Worm (Caenorhabditis elegans) whole organism, midembryonic: ENCODE results near the gene wht-7.

Experiments used
- T22C8.4 ChIP-seq: fragments of 200-800 bp; sonication (Bioruptor generic); IDR thresholded peaks from 2 replicates; pipeline ENCODE4 v1.3.6; 2022; ENCODE audit warnings: missing genetic modification characterization, missing compliant biosample characterization
- cog-1 ChIP-seq: sonication (generic microtip); optimal IDR thresholded peaks from 2 replicates; lab custom pipeline; 2016; ENCODE audit warnings: missing genetic modification characterization, missing compliant biosample characterization
- flt-1 ChIP-seq: fragments of 200-800 bp; sonication (Bioruptor generic); IDR thresholded peaks from 2 replicates; pipeline ENCODE4 v1.3.6; 2022; ENCODE audit warnings: missing genetic modification characterization, missing compliant biosample characterization
- klf-2 ChIP-seq: fragments of 200-800 bp; sonication (Bioruptor generic); conservative IDR thresholded peaks from 2 replicates; pipeline ENCODE4 v1.3.6; 2022; ENCODE audit warnings: missing genetic modification reagents, missing genetic modification characterization, missing compliant biosample characterization
- med-1 ChIP-seq: sonication (generic microtip); optimal IDR thresholded peaks from 2 replicates; lab custom pipeline; 2017; ENCODE audit warnings: missing genetic modification characterization, mild to moderate bottlenecking, missing compliant biosample characterization, antibody characterized with exemption, missing genetic modification reagents; ENCODE audit not compliant: insufficient read depth
- ref-1 ChIP-seq: fragments of 200-800 bp; sonication (Bioruptor generic); conservative IDR thresholded peaks from 2 replicates; pipeline ENCODE4 v1.3.6; 2022; ENCODE audit warnings: missing genetic modification reagents, missing genetic modification characterization, missing compliant biosample characterization
- tab-1 ChIP-seq: fragments of 200-800 bp; sonication (Bioruptor generic); IDR thresholded peaks from 2 replicates; pipeline ENCODE4 v1.3.6; 2022; ENCODE audit warnings: missing genetic modification characterization, missing compliant biosample characterization
- ztf-23 ChIP-seq: fragments of 200-800 bp; sonication (Bioruptor generic); IDR thresholded peaks from 2 replicates; pipeline ENCODE4 v1.3.6; 2022; ENCODE audit warnings: missing genetic modification reagents, missing genetic modification characterization, missing compliant biosample characterization
- ztf-29 ChIP-seq: fragments of 200-800 bp; sonication (Bioruptor generic); IDR thresholded peaks from 2 replicates; pipeline ENCODE4 v1.3.6; 2022; ENCODE audit warnings: missing genetic modification reagents, missing genetic modification characterization, missing compliant biosample characterization

Gene wht-7

DNA sequence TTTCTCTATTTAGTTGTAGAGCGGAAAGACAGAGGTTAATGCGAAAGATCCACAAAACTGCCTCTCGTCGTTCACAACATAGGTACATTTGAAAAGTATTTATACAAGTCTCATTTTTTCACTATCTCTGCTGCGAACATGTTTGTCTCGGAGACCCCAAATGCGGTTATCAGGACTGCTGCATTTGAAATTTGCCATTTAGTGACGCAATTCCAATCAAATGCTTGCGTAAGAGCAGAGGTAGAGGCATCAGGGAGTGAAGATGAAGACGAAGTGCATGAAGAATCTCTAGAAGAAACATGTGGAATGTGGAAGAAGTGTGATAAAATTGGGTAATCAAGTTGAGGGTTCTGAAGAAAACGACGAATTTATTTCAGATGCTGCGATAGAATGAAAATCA, 15.3 kb downstream of the wht-7 start:
- no peak for TF ChIP-seq med-1
- TF ChIP-seq klf-2 (GFP tag; lab: Robert Waterston, UW) = no peak
- no peak for TF ChIP-seq flt-1 (GFP tag; lab: Robert Waterston, UW)
- TF ChIP-seq ref-1 (GFP tag; lab: Robert Waterston, UW) = no peak
- no peak for TF ChIP-seq ztf-29 (GFP tag; lab: Robert Waterston, UW)

DNA sequence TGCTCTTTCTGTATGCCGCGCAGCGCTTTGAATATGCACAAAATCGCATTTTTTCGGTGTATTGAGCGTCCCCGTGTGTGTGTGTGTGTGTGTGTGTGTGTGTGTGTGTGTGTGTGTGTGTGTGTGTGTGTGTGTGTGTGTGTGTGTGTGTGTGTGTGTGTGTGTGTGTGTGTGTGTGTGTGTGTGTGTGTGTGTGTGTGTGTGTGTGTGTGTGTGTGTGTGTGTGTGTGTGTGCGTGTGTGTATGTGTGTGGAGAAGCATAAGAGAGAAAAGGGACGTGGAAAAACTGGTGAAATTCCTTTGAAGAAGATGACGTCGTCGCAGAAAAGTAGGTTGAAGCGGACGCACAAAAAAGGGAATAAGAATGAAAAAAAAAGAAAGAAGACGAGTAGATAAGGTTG, 16.0 kb downstream of the wht-7 start:
- 0 out of 2 replicates have a peak, but pooled peaks have one; percentile 6 for TF ChIP-seq flt-1 (GFP tag; lab: Robert Waterston, UW)

DNA sequence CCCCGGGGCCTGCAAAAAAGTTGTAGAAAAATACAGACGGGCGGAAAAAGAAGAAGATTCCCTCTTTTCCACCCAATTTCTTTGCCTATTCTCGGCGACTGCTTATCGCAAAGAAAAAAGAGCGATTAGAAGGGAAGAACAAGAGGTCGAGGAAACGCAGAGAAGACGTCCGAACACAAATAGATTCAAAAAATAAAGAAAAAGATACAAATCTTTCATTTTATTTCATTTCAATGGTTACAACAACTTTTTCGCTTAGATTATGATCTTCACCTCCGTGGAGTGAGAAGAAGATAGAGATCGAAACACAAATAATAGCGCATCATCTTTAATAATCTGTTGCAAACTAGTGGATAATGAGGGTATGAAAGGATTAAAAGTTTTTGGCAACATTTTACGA, 17.3 kb downstream of the wht-7 start:
- TF ChIP-seq T22C8.4 (GFP tag; lab: Robert Waterston, UW) = no peak
- TF ChIP-seq flt-1 (GFP tag; lab: Robert Waterston, UW) = no peak
- TF ChIP-seq klf-2 (GFP tag; lab: Robert Waterston, UW) = no peak
- TF ChIP-seq ztf-23 (GFP tag; lab: Robert Waterston, UW) = no peak
- TF ChIP-seq med-1 = no peak
- TF ChIP-seq cog-1 = no peak
- no peak for TF ChIP-seq ztf-29 (GFP tag; lab: Robert Waterston, UW)
- no peak for TF ChIP-seq tab-1 (GFP tag; lab: Robert Waterston, UW)
- TF ChIP-seq ref-1 (GFP tag; lab: Robert Waterston, UW) = no peak

DNA sequence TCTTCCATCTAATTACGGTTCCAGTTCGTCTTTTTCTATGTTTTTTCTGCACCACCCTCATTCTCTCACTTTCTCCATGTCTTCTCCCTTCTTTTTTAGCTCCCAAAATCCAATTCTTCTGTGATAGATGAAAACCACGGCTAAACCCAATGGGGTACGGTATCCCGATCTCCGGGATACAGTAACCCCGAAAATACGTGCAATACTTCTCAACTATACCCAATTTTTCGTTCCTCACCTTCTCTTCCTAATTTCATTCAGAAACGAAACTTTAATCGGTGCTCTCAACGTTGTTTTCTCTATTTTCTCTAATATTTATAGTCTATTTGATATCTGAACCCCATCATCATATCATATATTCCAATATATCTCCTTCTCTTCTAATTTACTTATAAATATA, 25.8 kb downstream of the wht-7 start:
- TF ChIP-seq flt-1 (GFP tag; lab: Robert Waterston, UW) = 0 out of 2 replicates have a peak, but pooled peaks have one; percentile 35
- no peak for TF ChIP-seq tab-1 (GFP tag; lab: Robert Waterston, UW)

DNA sequence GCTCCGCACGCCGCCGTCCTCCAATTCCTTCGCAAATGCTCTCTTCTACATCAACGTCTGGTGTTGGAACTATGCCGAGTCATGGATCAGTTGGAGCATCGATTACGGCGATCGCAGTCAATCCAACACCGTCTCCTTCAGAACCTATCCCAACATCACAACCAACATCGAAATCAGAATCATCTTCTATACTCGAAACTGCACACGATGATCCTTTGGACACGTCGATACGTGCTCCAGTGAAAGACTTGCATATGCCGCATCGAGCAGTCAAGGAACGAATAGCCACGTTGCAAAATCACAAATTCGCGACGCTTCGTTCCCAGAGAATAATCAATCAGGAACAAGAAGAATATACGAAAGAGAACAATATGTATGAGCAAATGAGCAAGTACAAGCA, 28.4 kb downstream of the wht-7 start:
- TF ChIP-seq med-1 (no peak), cog-1 (no peak), ref-1 (GFP tag; lab: Robert Waterston, UW) (no peak), tab-1 (GFP tag; lab: Robert Waterston, UW) (no peak), ztf-23 (GFP tag; lab: Robert Waterston, UW) (no peak), T22C8.4 (GFP tag; lab: Robert Waterston, UW) (no peak), flt-1 (GFP tag; lab: Robert Waterston, UW) (no peak), klf-2 (GFP tag; lab: Robert Waterston, UW) (no peak), ztf-29 (GFP tag; lab: Robert Waterston, UW) (no peak)

DNA sequence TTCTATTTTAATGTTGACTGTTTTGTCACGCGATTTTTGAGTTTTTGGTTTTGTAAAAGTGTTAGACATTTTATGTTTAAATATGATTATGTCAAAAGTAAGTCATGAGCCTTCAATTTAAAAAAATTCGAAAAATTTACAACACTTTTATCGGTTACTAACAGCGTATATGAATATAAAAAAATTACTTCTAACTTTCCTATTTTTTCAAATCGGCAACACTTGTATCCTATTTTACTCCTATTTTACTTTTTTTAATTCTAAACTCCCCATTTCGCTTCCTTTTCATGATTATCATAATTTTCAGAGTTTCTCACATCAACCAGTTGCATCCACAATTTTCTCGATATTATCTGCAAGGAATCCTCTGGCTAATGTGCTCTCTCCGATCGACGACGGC, 31.1 kb downstream of the wht-7 start, which contains the start of gene kin-18:
Gene kin-18 (plus strand): TSS at position 301 of the 400 bp plus-strand sequence.
- no peak for TF ChIP-seq T22C8.4 (GFP tag; lab: Robert Waterston, UW)
- no peak for TF ChIP-seq klf-2 (GFP tag; lab: Robert Waterston, UW)
- no peak for TF ChIP-seq ztf-23 (GFP tag; lab: Robert Waterston, UW)
- TF ChIP-seq tab-1 (GFP tag; lab: Robert Waterston, UW) = no peak
- TF ChIP-seq med-1 = no peak
- TF ChIP-seq ztf-29 (GFP tag; lab: Robert Waterston, UW) = no peak
- no peak for TF ChIP-seq flt-1 (GFP tag; lab: Robert Waterston, UW)
- no peak for TF ChIP-seq ref-1 (GFP tag; lab: Robert Waterston, UW)
- no peak for TF ChIP-seq cog-1

DNA sequence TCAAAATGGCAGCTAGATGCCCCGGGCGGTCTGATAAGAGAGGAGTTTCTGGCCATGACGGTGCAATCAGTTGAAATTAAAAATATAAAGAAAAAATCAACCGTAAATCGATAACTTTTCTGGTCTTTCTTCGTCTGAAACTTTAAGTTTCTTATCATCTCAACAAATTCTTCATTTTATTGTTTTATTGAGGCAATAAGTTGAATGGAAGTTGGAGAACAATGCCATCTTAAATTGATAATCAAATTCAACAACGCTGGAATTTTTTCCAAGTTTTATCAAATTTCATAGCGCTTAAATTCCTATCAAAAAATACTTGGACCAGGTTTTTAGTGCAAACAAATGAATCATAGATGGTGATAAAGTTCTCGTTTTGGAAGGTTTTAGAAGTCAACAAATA, 32.4 kb downstream of the wht-7 start:
- TF ChIP-seq tab-1 (GFP tag; lab: Robert Waterston, UW) = no peak
- no peak for TF ChIP-seq ref-1 (GFP tag; lab: Robert Waterston, UW)
- TF ChIP-seq med-1 = no peak
- no peak for TF ChIP-seq T22C8.4 (GFP tag; lab: Robert Waterston, UW)
- no peak for TF ChIP-seq flt-1 (GFP tag; lab: Robert Waterston, UW)
- no peak for TF ChIP-seq ztf-29 (GFP tag; lab: Robert Waterston, UW)
- TF ChIP-seq ztf-23 (GFP tag; lab: Robert Waterston, UW) = no peak
- no peak for TF ChIP-seq cog-1
- no peak for TF ChIP-seq klf-2 (GFP tag; lab: Robert Waterston, UW)

DNA sequence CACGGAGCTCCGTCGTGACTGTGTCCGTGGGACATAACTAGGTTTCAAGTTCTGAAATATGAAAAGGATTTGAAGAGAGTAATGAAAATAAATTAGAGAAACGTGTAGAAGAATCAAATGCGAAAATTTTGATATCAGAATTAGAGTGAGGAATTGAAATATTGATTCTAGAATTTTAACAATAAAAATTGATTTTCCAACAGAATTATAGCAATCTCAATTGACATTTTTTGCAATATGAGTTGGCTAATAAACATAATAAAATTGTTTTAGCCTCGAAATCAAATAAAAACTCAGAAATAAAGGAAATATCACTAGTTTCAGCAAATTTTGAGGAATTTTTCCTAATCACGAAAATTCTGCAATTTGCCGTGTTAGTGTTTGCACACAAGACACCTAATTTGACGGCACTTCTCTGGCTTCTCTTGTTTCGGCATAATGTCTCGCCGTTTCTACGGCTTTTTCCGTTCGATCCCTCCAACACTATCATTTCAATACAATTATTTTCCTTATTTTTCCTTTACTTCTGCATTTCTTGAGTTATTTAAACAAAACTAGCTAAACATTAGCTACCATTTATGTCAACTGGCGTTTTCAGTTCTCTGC, 33.0 kb downstream of the wht-7 start, which contains the start of gene nmt-1:
Gene nmt-1 (minus strand): TSS at position 51 of the 606 bp plus-strand sequence.
- TF ChIP-seq ref-1 (GFP tag; lab: Robert Waterston, UW) (no peak), T22C8.4 (GFP tag; lab: Robert Waterston, UW) (no peak), ztf-23 (GFP tag; lab: Robert Waterston, UW) (no peak), klf-2 (GFP tag; lab: Robert Waterston, UW) (no peak), cog-1 (no peak), med-1 (no peak), flt-1 (GFP tag; lab: Robert Waterston, UW) (no peak)

DNA sequence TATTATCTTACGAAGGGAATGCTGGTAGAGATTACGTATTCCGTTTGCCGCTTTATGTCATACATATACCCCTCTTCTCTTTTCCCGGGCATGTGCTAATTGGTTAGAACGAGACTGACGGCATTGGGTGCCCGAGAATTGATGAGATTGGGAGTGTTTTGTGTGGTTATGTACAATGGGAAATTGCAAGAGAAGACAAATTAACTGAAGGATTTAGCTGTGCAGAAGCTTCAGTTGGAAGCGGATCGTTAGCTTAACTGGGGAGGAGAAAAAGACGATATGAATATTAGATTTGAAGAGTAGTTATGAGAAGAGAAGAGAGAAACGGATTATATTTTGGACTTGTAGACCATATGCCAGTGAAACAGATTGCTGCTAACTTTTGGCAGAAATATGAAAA, 39.2 kb downstream of the wht-7 start:
- TF ChIP-seq tab-1 (GFP tag; lab: Robert Waterston, UW) (no peak), klf-2 (GFP tag; lab: Robert Waterston, UW) (no peak), T22C8.4 (GFP tag; lab: Robert Waterston, UW) (no peak), ztf-29 (GFP tag; lab: Robert Waterston, UW) (no peak)

DNA sequence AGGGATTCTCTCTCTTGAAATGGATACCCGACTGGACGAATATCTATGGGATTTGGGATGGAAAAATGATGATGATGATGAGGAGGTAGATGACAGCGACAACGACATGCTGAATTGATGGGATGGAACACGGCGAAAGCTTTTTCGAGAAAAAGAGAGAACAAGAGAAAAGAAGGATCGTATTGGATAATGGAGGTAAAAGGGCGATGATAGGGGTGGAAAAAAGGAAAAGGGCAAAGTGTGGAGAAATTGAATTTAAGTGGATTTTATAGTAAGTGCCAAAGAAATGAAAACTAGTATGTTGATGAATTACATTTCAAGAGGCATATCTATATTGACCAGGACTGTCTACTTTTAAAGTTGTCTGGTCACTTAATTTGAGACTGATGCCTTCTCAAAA, 43.5 kb downstream of the wht-7 start:
- TF ChIP-seq klf-2 (GFP tag; lab: Robert Waterston, UW) (no peak), med-1 (no peak), ztf-29 (GFP tag; lab: Robert Waterston, UW) (no peak), cog-1 (no peak), ztf-23 (GFP tag; lab: Robert Waterston, UW) (no peak), T22C8.4 (GFP tag; lab: Robert Waterston, UW) (no peak), flt-1 (GFP tag; lab: Robert Waterston, UW) (no peak)
